Fruit fly (Drosophila melanogaster) whole organism, wandering third instar larva: ENCODE data around the gene CG31391.

Experiments
- CG32264 ChIP-seq: fragments of 200-800 bp; sonication (Bioruptor generic); optimal IDR thresholded peaks from 2 replicates; lab custom pipeline; 2016; ENCODE audit warnings: missing biosample characterization, missing genetic modification characterization
- CrebA ChIP-seq: fragments of 200-800 bp; sonication (Bioruptor generic); optimal IDR thresholded peaks from 2 replicates; lab custom pipeline; 2016; ENCODE audit warnings: missing biosample characterization, mild to moderate bottlenecking, missing genetic modification characterization, borderline replicate concordance
- Dfd ChIP-seq: fragments of >200 bp; optimal IDR thresholded peaks from 2 replicates; lab custom pipeline; 2017; ENCODE audit warnings: missing biosample characterization, missing genetic modification characterization
- Dif ChIP-seq: fragments of 200-275, 200-300 bp; sonication (Bioruptor generic); optimal IDR thresholded peaks from 2 replicates; lab custom pipeline; 2018; ENCODE audit warnings: missing biosample characterization, missing genetic modification characterization; ENCODE audit not compliant: partially characterized antibody
- GATAd ChIP-seq: sonication (Bioruptor generic); optimal IDR thresholded peaks from 2 replicates; lab custom pipeline; 2016; ENCODE audit warnings: missing biosample characterization, missing genetic modification characterization
- HLH106 ChIP-seq: fragments of 200-800 bp; optimal IDR thresholded peaks from 3 replicates; lab custom pipeline; 2019; ENCODE audit warnings: missing biosample characterization, mild to moderate bottlenecking, missing genetic modification characterization, moderate library complexity
- Hnf4 ChIP-seq: fragments of 200-800 bp; sonication (Bioruptor generic); optimal IDR thresholded peaks from 2 replicates; lab custom pipeline; 2016; ENCODE audit warnings: missing biosample characterization, mild to moderate bottlenecking, missing genetic modification characterization
- Hr83 ChIP-seq: fragments of 200-300 bp; sonication (Bioruptor generic); optimal IDR thresholded peaks from 2 replicates; lab custom pipeline; 2016; ENCODE audit warnings: missing biosample characterization, mild to moderate bottlenecking, missing genetic modification characterization, moderate library complexity; ENCODE audit not compliant: poor library complexity, severe bottlenecking
- Jra ChIP-seq: sonication (Bioruptor generic); optimal IDR thresholded peaks from 2 replicates; lab custom pipeline; 2016; ENCODE audit warnings: missing biosample characterization, missing genetic modification characterization
- Myc ChIP-seq: fragments of >200 bp; optimal IDR thresholded peaks from 2 replicates; lab custom pipeline; 2017
- N ChIP-seq: fragments of >200 bp; optimal IDR thresholded peaks from 2 replicates; lab custom pipeline; 2018; ENCODE audit warnings: missing biosample characterization, missing external identifiers, missing genetic modification characterization
- OdsH ChIP-seq: fragments of 200-800 bp; sonication (Bioruptor generic); optimal IDR thresholded peaks from 2 replicates; lab custom pipeline; 2016; ENCODE audit warnings: missing biosample characterization, mild to moderate bottlenecking, missing genetic modification characterization
- Rel ChIP-seq, 2 experiments: fragments of 200-800 bp; sonication (Bioruptor generic) in 1 of 2; optimal IDR thresholded peaks; 2 replicates in 1 of 2; 3 replicates in 1 of 2; lab custom pipeline; 2016 to 2019; ENCODE audit warnings: mild to moderate bottlenecking in 2 of 2, missing biosample characterization in 2 of 2, missing genetic modification characterization in 2 of 2, moderate library complexity in 1 of 2
- Sp1 ChIP-seq: fragments of 200-800 bp; sonication (Bioruptor generic); optimal IDR thresholded peaks from 3 replicates; lab custom pipeline; 2019; ENCODE audit warnings: missing biosample characterization, mild to moderate bottlenecking, missing genetic modification characterization, moderate library complexity
- Vsx2 ChIP-seq: fragments of 200-300, 225-300 bp; sonication (Bioruptor generic); optimal IDR thresholded peaks from 2 replicates; lab custom pipeline; 2018; ENCODE audit warnings: missing biosample characterization, missing genetic modification characterization; ENCODE audit not compliant: partially characterized antibody
- br ChIP-seq: fragments of 200-800 bp; sonication (Bioruptor generic); optimal IDR thresholded peaks from 2 replicates; lab custom pipeline; 2016; ENCODE audit warnings: missing biosample characterization, missing genetic modification characterization
- brk ChIP-seq: fragments of 200-800 bp; sonication (Bioruptor generic); optimal IDR thresholded peaks from 2 replicates; lab custom pipeline; 2016; ENCODE audit warnings: missing biosample characterization, mild to moderate bottlenecking, missing genetic modification characterization
- dl ChIP-seq, 2 experiments: fragments of 175-275, 200-275 bp in 1 of 2; fragments of 200-275 bp in 1 of 2; sonication (Bioruptor generic); optimal IDR thresholded peaks; lab custom pipeline; 2018; ENCODE audit warnings: mild to moderate bottlenecking in 2 of 2, missing biosample characterization in 2 of 2, missing genetic modification characterization in 2 of 2, moderate library complexity in 2 of 2; ENCODE audit not compliant: partially characterized antibody in 2 of 2, insufficient read depth in 1 of 2
- dsf ChIP-seq: sonication (Bioruptor generic); optimal IDR thresholded peaks from 2 replicates; lab custom pipeline; 2016; ENCODE audit warnings: missing biosample characterization, missing genetic modification characterization, borderline replicate concordance
- ey ChIP-seq: fragments of 200-800 bp; sonication (Bioruptor generic); optimal IDR thresholded peaks from 2 replicates; lab custom pipeline; 2016; ENCODE audit warnings: missing biosample characterization, missing genetic modification characterization
- foxo ChIP-seq, 2 experiments: fragments of 200-800 bp; sonication (Bioruptor generic); optimal IDR thresholded peaks; 2 replicates in 1 of 2; 3 replicates in 1 of 2; lab custom pipeline; 2016 to 2017; ENCODE audit warnings: missing biosample characterization in 2 of 2, missing genetic modification characterization in 2 of 2
- fru ChIP-seq: fragments of 200-800 bp; sonication (Bioruptor generic); optimal IDR thresholded peaks from 3 replicates; lab custom pipeline; 2016; ENCODE audit warnings: missing biosample characterization, mild to moderate bottlenecking, missing genetic modification characterization
- h ChIP-seq: fragments of 200-800 bp; sonication (Bioruptor generic); optimal IDR thresholded peaks from 3 replicates; lab custom pipeline; 2016; ENCODE audit warnings: missing biosample characterization, mild to moderate bottlenecking, missing genetic modification characterization
- jim ChIP-seq: fragments of 175-275, 200-325 bp; sonication (Bioruptor generic); optimal IDR thresholded peaks from 2 replicates; lab custom pipeline; 2016; ENCODE audit warnings: missing biosample characterization, mild to moderate bottlenecking, missing genetic modification characterization
- lola ChIP-seq: fragments of >200 bp; optimal IDR thresholded peaks from 2 replicates; lab custom pipeline; 2017; ENCODE audit warnings: missing biosample characterization, missing genetic modification characterization
- pan ChIP-seq: fragments of >200 bp; optimal IDR thresholded peaks from 2 replicates; lab custom pipeline; 2017
- psq ChIP-seq: fragments of 200-800 bp; sonication (Bioruptor generic); optimal IDR thresholded peaks from 3 replicates; lab custom pipeline; 2017; ENCODE audit warnings: missing biosample characterization, mild to moderate bottlenecking, missing genetic modification characterization, moderate library complexity
- rgr ChIP-seq: fragments of 200-800 bp; sonication (Bioruptor generic); optimal IDR thresholded peaks from 3 replicates; lab custom pipeline; 2016; ENCODE audit warnings: missing biosample characterization, mild to moderate bottlenecking, missing genetic modification characterization
- sv ChIP-seq: fragments of 200-800 bp; sonication (Bioruptor generic); optimal IDR thresholded peaks from 3 replicates; lab custom pipeline; 2016; ENCODE audit warnings: missing biosample characterization, missing genetic modification characterization
- tai ChIP-seq: sonication (Bioruptor generic); optimal IDR thresholded peaks from 2 replicates; lab custom pipeline; 2016; ENCODE audit warnings: missing biosample characterization, missing genetic modification characterization
- usp ChIP-seq: fragments of >200 bp; optimal IDR thresholded peaks from 2 replicates; lab custom pipeline; 2017; ENCODE audit warnings: missing biosample characterization, missing genetic modification characterization

The CG31391 gene

dm6 chr3R:10661098-10661497 lies 43.8 kb downstream of the CG31391 start (continued):
- no peak for TF ChIP-seq dl (GFP tag; optimal IDR thresholded peaks at IDR 0.05; lab: Kevin White, UChicago; ENCODE audit: insufficient read depth in 1 of 2, partially characterized antibody in 2 of 2)
- no peak for TF ChIP-seq CrebA (GFP tag; lab: Kevin White, UChicago)
- no peak for TF ChIP-seq Jra (GFP tag; lab: Kevin White, UChicago)
- no peak for TF ChIP-seq pan (lab: Kevin White, UChicago)

dm6 chr3R:10659563-10659962 lies 45.3 kb downstream of the CG31391 start:
- TF ChIP-seq GATAd (GFP tag; lab: Kevin White, UChicago) (no peak), foxo (GFP tag; optimal IDR thresholded peaks at IDR 0.05; lab: Kevin White, UChicago) (no peak), Vsx2 (no peak), dsf (GFP tag; lab: Kevin White, UChicago) (no peak), brk (GFP tag; lab: Kevin White, UChicago) (no peak), lola (no peak)
- TF ChIP-seq, all 38 proteins: peak for 0

- TF ChIP-seq h (GFP tag; lab: Kevin White, UChicago) (peak; percentile 26), OdsH (GFP tag; lab: Kevin White, UChicago) (peak; percentile 17), fru (GFP tag; lab: Kevin White, UChicago) (peak; percentile 10), Myc (lab: Kevin White, UChicago) (no peak), foxo (GFP tag; optimal IDR thresholded peaks at IDR 0.05; lab: Kevin White, UChicago) (peak in 1 of 2 experiments; percentile 30), br (GFP tag; lab: Kevin White, UChicago) (no peak), HLH106 (peak; percentile 25)
- TF ChIP-seq, all 38 proteins: peak for 5
These were observed 46.1 kb downstream of the CG31391 start for dm6 chr3R:10658783-10659182.

dm6 chr3R:10656578-10656977 lies 48.3 kb downstream of the CG31391 start:
- TF ChIP-seq Hnf4 (GFP tag; lab: Kevin White, UChicago) = no peak
- no peak for TF ChIP-seq CrebA (GFP tag; lab: Kevin White, UChicago)
- no peak for TF ChIP-seq Hr83
- no peak for TF ChIP-seq brk (GFP tag; lab: Kevin White, UChicago)
- no peak for TF ChIP-seq GATAd (GFP tag; lab: Kevin White, UChicago)
- TF ChIP-seq tai (GFP tag; lab: Kevin White, UChicago) = no peak
- TF ChIP-seq fru (GFP tag; lab: Kevin White, UChicago) = no peak
- no peak for TF ChIP-seq Jra (GFP tag; lab: Kevin White, UChicago)
- no peak for TF ChIP-seq Sp1 (GFP tag; lab: Kevin White, UChicago)
- no peak for TF ChIP-seq foxo (GFP tag; optimal IDR thresholded peaks at IDR 0.05; lab: Kevin White, UChicago)
- no peak for TF ChIP-seq Dfd (GFP tag; lab: Kevin White, UChicago)
- no peak for TF ChIP-seq ey
- TF ChIP-seq Rel (GFP tag; optimal IDR thresholded peaks at IDR 0.05; lab: Kevin White, UChicago) = no peak
- TF ChIP-seq Rel (tag; optimal IDR thresholded peaks at IDR 0.05; lab: Kevin White, UChicago) = no peak
- no peak for TF ChIP-seq CG32264 (GFP tag; lab: Kevin White, UChicago)
- no peak for TF ChIP-seq usp (GFP tag; lab: Kevin White, UChicago)
- TF ChIP-seq sv (GFP tag; lab: Kevin White, UChicago) = no peak

- no peak for TF ChIP-seq jim (GFP tag; lab: Kevin White, UChicago)
- no peak for TF ChIP-seq Sp1 (GFP tag; lab: Kevin White, UChicago)
- TF ChIP-seq Dif (GFP tag; lab: Kevin White, UChicago) = no peak
- TF ChIP-seq psq (GFP tag; lab: Kevin White, UChicago) = no peak
- TF ChIP-seq OdsH (GFP tag; lab: Kevin White, UChicago) = no peak
- no peak for TF ChIP-seq brk (GFP tag; lab: Kevin White, UChicago)
- no peak for TF ChIP-seq pan (lab: Kevin White, UChicago)
- TF ChIP-seq rgr = no peak
- TF ChIP-seq N (GFP tag; lab: Kevin White, UChicago) = no peak
These were observed 48.9 kb downstream of the CG31391 start for dm6 chr3R:10655968-10656367.
